Fruit fly (Drosophila melanogaster) whole organism, embryonic: Measurements from ENCODE around the gene CG43678.

Experiments
- HLH4C ChIP-seq: fragments of 200-800 bp; sonication (Bioruptor generic); IDR thresholded peaks from 3 replicates; pipeline ENCODE4 v1.3.6; 2022; ENCODE audit warnings: missing biosample characterization, missing genetic modification characterization; ENCODE audit not compliant: partially characterized antibody
- ci ChIP-seq: fragments of 200-800 bp; sonication (Bioruptor generic); IDR thresholded peaks from 3 replicates; pipeline ENCODE4 v1.3.6; 2022; ENCODE audit warnings: missing biosample characterization, missing genetic modification characterization
- nerfin-1 ChIP-seq: fragments of 200-800 bp; sonication (Bioruptor generic); optimal IDR thresholded peaks from 3 replicates; lab custom pipeline; 2019; ENCODE audit warnings: missing biosample characterization, mild to moderate bottlenecking, missing genetic modification characterization, moderate library complexity
- prd ChIP-seq, 3 experiments: fragments of >200 bp in 2 of 3; fragments of 200-800 bp in 1 of 3; sonication (Bioruptor generic) in 1 of 3; optimal IDR thresholded peaks in 2 of 3; IDR thresholded peaks in 1 of 3; 2 replicates in 2 of 3; 3 replicates in 1 of 3; pipeline versions ENCODE4 v1.3.6 to Lab custom; 2017 to 2022; ENCODE audit warnings: missing biosample characterization in 1 of 3, missing genetic modification characterization in 1 of 3
- psq ChIP-seq: fragments of 200-800 bp; sonication (Bioruptor generic); optimal IDR thresholded peaks from 2 replicates; lab custom pipeline; 2017; ENCODE audit warnings: missing biosample characterization, missing genetic modification characterization
- tin ChIP-seq: fragments of 200-800 bp; sonication (Bioruptor generic); optimal IDR thresholded peaks from 3 replicates; lab custom pipeline; 2016; ENCODE audit warnings: missing biosample characterization, missing genetic modification characterization

DNA sequence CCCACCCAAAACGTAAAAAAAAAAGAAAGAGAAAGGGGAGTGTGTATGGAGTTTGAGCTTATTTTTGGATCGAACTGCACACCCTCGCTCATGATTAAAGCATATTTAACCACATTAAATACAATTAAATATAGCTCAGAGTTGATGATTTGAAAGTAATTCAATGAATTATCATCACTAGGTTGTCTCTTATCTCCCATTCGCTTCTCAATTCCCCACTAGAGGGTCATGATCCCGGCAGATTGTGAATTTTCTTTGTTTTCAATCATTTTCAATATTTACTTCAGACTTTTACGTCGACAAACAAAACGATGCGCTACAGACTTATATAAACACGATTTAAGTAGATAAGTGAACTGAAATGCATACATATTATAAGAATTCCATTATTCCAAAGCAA is 27.1 kb upstream of the CG43678 start:
- TF ChIP-seq tin (GFP tag; lab: Kevin White, UChicago) (no peak), psq (GFP tag; lab: Kevin White, UChicago) (no peak), HLH4C (GFP tag; lab: Robert Waterston, UW) (no peak), prd (optimal IDR thresholded peaks at IDR 0.05; lab: Kevin White, UChicago) (no peak), prd (GFP tag; IDR thresholded peaks at IDR 0.05; lab: Robert Waterston, UW) (no peak), nerfin-1 (no peak), ci (GFP tag; lab: Robert Waterston, UW) (no peak)
